Fruit fly (Drosophila melanogaster) whole organism, embryonic: Measurements from ENCODE around the gene Vlet.

Experiments
- Asciz ChIP-seq: fragments of 200-800 bp; sonication (Bioruptor generic); optimal IDR thresholded peaks from 2 replicates; lab custom pipeline; 2017; ENCODE audit warnings: missing biosample characterization, mild to moderate bottlenecking, missing genetic modification characterization, missing genetic modification reagents
- BEAF-32 ChIP-seq: fragments of 200-800 bp; sonication (Bioruptor generic); optimal IDR thresholded peaks from 3 replicates; lab custom pipeline; 2017; ENCODE audit warnings: missing biosample characterization, missing genetic modification characterization, mild to moderate bottlenecking, moderate library complexity, missing genetic modification reagents
- Bdp1 ChIP-seq: fragments of 200-800 bp; sonication (Bioruptor generic); optimal IDR thresholded peaks from 3 replicates; lab custom pipeline; 2016; ENCODE audit warnings: missing biosample characterization, missing genetic modification characterization
- CG10366 ChIP-seq: fragments of 200-800 bp; sonication (Bioruptor generic); IDR thresholded peaks from 2 replicates; pipeline ENCODE4 v1.3.6; 2022; ENCODE audit warnings: missing biosample characterization, missing genetic modification characterization
- CG11695 ChIP-seq: fragments of 200-800 bp; sonication (Bioruptor generic); IDR thresholded peaks from 3 replicates; pipeline ENCODE4 v1.3.6; 2022; ENCODE audit warnings: missing biosample characterization, missing genetic modification characterization
- CG11723 ChIP-seq: fragments of 200-800 bp; sonication (Bioruptor generic); optimal IDR thresholded peaks from 2 replicates; lab custom pipeline; 2017; ENCODE audit warnings: missing biosample characterization, mild to moderate bottlenecking, missing genetic modification characterization
- CG12071 ChIP-seq: fragments of 200-800 bp; sonication (Bioruptor generic); optimal IDR thresholded peaks from 3 replicates; lab custom pipeline; 2018; ENCODE audit warnings: missing biosample characterization, mild to moderate bottlenecking, missing genetic modification characterization
- CG12236 ChIP-seq: fragments of 200-800 bp; sonication (Bioruptor generic); optimal IDR thresholded peaks from 2 replicates; lab custom pipeline; 2016; ENCODE audit warnings: missing biosample characterization, missing genetic modification characterization
- CG13123 ChIP-seq: fragments of 200-800 bp; sonication (Bioruptor generic); optimal IDR thresholded peaks from 2 replicates; lab custom pipeline; 2016; ENCODE audit warnings: missing biosample characterization, missing genetic modification characterization
- CG14441 ChIP-seq: fragments of 200-800 bp; sonication (Bioruptor generic); IDR thresholded peaks from 2 replicates; pipeline ENCODE4 v1.3.6; 2022; ENCODE audit warnings: missing biosample characterization, missing genetic modification characterization
- CG14710 ChIP-seq: fragments of 200-800 bp; sonication (Bioruptor generic); optimal IDR thresholded peaks from 3 replicates; lab custom pipeline; 2019; ENCODE audit warnings: missing biosample characterization, mild to moderate bottlenecking, missing genetic modification characterization, moderate library complexity
- CG14965 ChIP-seq: fragments of 200-800 bp; sonication (Bioruptor generic); optimal IDR thresholded peaks from 2 replicates; lab custom pipeline; 2016; ENCODE audit warnings: missing biosample characterization, missing genetic modification characterization, borderline replicate concordance
- CG17802 ChIP-seq: fragments of 200-800 bp; sonication (Bioruptor generic); optimal IDR thresholded peaks from 2 replicates; lab custom pipeline; 2018; ENCODE audit warnings: missing biosample characterization, mild to moderate bottlenecking, missing genetic modification characterization, moderate library complexity
- CG18599 ChIP-seq: fragments of 200-800 bp; sonication (Bioruptor generic); optimal IDR thresholded peaks from 3 replicates; lab custom pipeline; 2017; ENCODE audit warnings: missing biosample characterization, missing genetic modification characterization, mild to moderate bottlenecking, moderate library complexity, missing genetic modification reagents
- CG4360 ChIP-seq: fragments of 200-800 bp; sonication (Bioruptor generic); IDR thresholded peaks from 2 replicates; pipeline ENCODE4 v1.3.6; 2022; ENCODE audit warnings: missing biosample characterization, missing genetic modification characterization
- CG4707 ChIP-seq: fragments of 200-800 bp; sonication (Bioruptor generic); optimal IDR thresholded peaks from 2 replicates; lab custom pipeline; 2018; ENCODE audit warnings: missing biosample characterization, mild to moderate bottlenecking, missing genetic modification characterization, moderate library complexity
- CG6765 ChIP-seq: fragments of 200-800 bp; sonication (Bioruptor generic); optimal IDR thresholded peaks from 3 replicates; lab custom pipeline; 2017; ENCODE audit warnings: missing biosample characterization, mild to moderate bottlenecking, missing genetic modification characterization
- CG8388 ChIP-seq: fragments of 200-800 bp; sonication (Bioruptor generic); optimal IDR thresholded peaks from 2 replicates; lab custom pipeline; 2019; ENCODE audit warnings: missing biosample characterization, mild to moderate bottlenecking, missing genetic modification characterization, moderate library complexity
- CG9609 ChIP-seq: fragments of 200-800 bp; sonication (Bioruptor generic); optimal IDR thresholded peaks from 3 replicates; lab custom pipeline; 2016; ENCODE audit warnings: missing biosample characterization, missing genetic modification characterization
- Ets65A ChIP-seq: fragments of 200-800 bp; sonication (Bioruptor generic); peaks from one replicate; lab custom pipeline; 2016; ENCODE audit warnings: missing biosample characterization, missing genetic modification characterization
- Hmx ChIP-seq: fragments of 200-800 bp; sonication (Bioruptor generic); optimal IDR thresholded peaks from 2 replicates; lab custom pipeline; 2016; ENCODE audit warnings: missing biosample characterization, missing genetic modification characterization
- Hr39 ChIP-seq: fragments of >200 bp; optimal IDR thresholded peaks from 2 replicates; lab custom pipeline; 2017
- Hr51 ChIP-seq, 2 experiments: fragments of 200-800 bp; sonication (Bioruptor generic); optimal IDR thresholded peaks; 2 replicates in 1 of 2; 3 replicates in 1 of 2; lab custom pipeline; 2016 to 2018; ENCODE audit warnings: missing biosample characterization in 2 of 2, missing genetic modification characterization in 2 of 2, mild to moderate bottlenecking in 1 of 2, moderate library complexity in 1 of 2
- MESR4 ChIP-seq: fragments of 200-800 bp; sonication (Bioruptor generic); optimal IDR thresholded peaks from 2 replicates; lab custom pipeline; 2018; ENCODE audit warnings: missing biosample characterization, mild to moderate bottlenecking, missing genetic modification characterization, moderate library complexity
- Meics ChIP-seq: fragments of 200-800 bp; sonication (Bioruptor generic); optimal IDR thresholded peaks from 2 replicates; lab custom pipeline; 2017; ENCODE audit warnings: missing biosample characterization, mild to moderate bottlenecking, missing genetic modification characterization
- NK7.1 ChIP-seq: fragments of 200-800 bp; sonication (Bioruptor generic); optimal IDR thresholded peaks from 3 replicates; lab custom pipeline; 2016; ENCODE audit warnings: missing biosample characterization, missing genetic modification characterization
- Neu2 ChIP-seq: fragments of 200-800 bp; sonication (Bioruptor generic); optimal IDR thresholded peaks from 3 replicates; lab custom pipeline; 2016; ENCODE audit warnings: missing biosample characterization, missing genetic modification characterization, borderline replicate concordance
- Nf-YC ChIP-seq: fragments of 200-800 bp; optimal IDR thresholded peaks from 3 replicates; lab custom pipeline; 2019; ENCODE audit warnings: missing biosample characterization, mild to moderate bottlenecking, missing genetic modification characterization, moderate library complexity
- NfI ChIP-seq: fragments of 200-800 bp; sonication (Bioruptor generic); optimal IDR thresholded peaks from 3 replicates; lab custom pipeline; 2018; ENCODE audit warnings: missing biosample characterization, mild to moderate bottlenecking, missing genetic modification characterization, moderate library complexity
- Six4 ChIP-seq: fragments of 200-800 bp; sonication (Bioruptor generic); optimal IDR thresholded peaks from 2 replicates; lab custom pipeline; 2016; ENCODE audit warnings: missing biosample characterization, missing genetic modification characterization
- Stat92E ChIP-seq, 3 experiments: fragments of >200 bp in 2 of 3; fragments of 200-800 bp in 1 of 3; sonication (Bioruptor generic) in 1 of 3; optimal IDR thresholded peaks; 2 replicates each; lab custom pipeline; 2017 to 2019; ENCODE audit warnings: missing biosample characterization in 3 of 3, missing genetic modification characterization in 3 of 3, mild to moderate bottlenecking in 1 of 3, moderate library complexity in 1 of 3
- Taf1 ChIP-seq: fragments of 200-800 bp; sonication (Bioruptor generic); IDR thresholded peaks from 2 replicates; pipeline ENCODE4 v1.3.6; 2022; ENCODE audit warnings: missing biosample characterization, missing genetic modification characterization
- Tbp ChIP-seq: fragments of >200 bp; optimal IDR thresholded peaks from 2 replicates; lab custom pipeline; 2018; ENCODE audit warnings: missing biosample characterization, missing genetic modification characterization
- ab ChIP-seq: fragments of 200-800 bp; sonication (Bioruptor generic); optimal IDR thresholded peaks from 2 replicates; lab custom pipeline; 2016; ENCODE audit warnings: missing biosample characterization, missing genetic modification characterization
- bsh ChIP-seq, 2 experiments: fragments of 200-800 bp; sonication (Bioruptor generic); optimal IDR thresholded peaks; 2 replicates each; lab custom pipeline; 2017 to 2018; ENCODE audit warnings: mild to moderate bottlenecking in 2 of 2, missing biosample characterization in 2 of 2, missing genetic modification characterization in 2 of 2, moderate library complexity in 1 of 2
- chif ChIP-seq, 2 experiments: fragments of 200-800 bp; sonication (Bioruptor generic); optimal IDR thresholded peaks; 3 replicates each; lab custom pipeline; 2016; ENCODE audit warnings: missing biosample characterization in 2 of 2, missing genetic modification characterization in 2 of 2
- crp ChIP-seq, 2 experiments: fragments of 200-800 bp; sonication (Bioruptor generic); optimal IDR thresholded peaks; 2 replicates in 1 of 2; 3 replicates in 1 of 2; lab custom pipeline; 2017; ENCODE audit warnings: missing biosample characterization in 2 of 2, missing genetic modification characterization in 2 of 2, mild to moderate bottlenecking in 1 of 2, moderate library complexity in 1 of 2
- disco-r ChIP-seq: fragments of 200-800 bp; sonication (Bioruptor generic); optimal IDR thresholded peaks from 2 replicates; lab custom pipeline; 2016; ENCODE audit warnings: missing biosample characterization, missing genetic modification characterization
- dmrt99B ChIP-seq: fragments of 200-800 bp; sonication (Bioruptor generic); optimal IDR thresholded peaks from 2 replicates; lab custom pipeline; 2018; ENCODE audit warnings: missing biosample characterization, mild to moderate bottlenecking, missing genetic modification characterization, moderate library complexity
- jing ChIP-seq: fragments of 200-800 bp; sonication (Bioruptor generic); optimal IDR thresholded peaks from 2 replicates; lab custom pipeline; 2018; ENCODE audit warnings: missing biosample characterization, mild to moderate bottlenecking, missing genetic modification characterization
- lilli ChIP-seq: fragments of 200-800 bp; sonication (Bioruptor generic); optimal IDR thresholded peaks from 3 replicates; lab custom pipeline; 2016; ENCODE audit warnings: missing biosample characterization, missing genetic modification characterization
- nau ChIP-seq: fragments of 200-800 bp; sonication (Bioruptor generic); optimal IDR thresholded peaks from 3 replicates; lab custom pipeline; 2017; ENCODE audit warnings: missing biosample characterization, mild to moderate bottlenecking, missing genetic modification characterization, missing genetic modification reagents
- nerfin-1 ChIP-seq: fragments of 200-800 bp; sonication (Bioruptor generic); optimal IDR thresholded peaks from 3 replicates; lab custom pipeline; 2019; ENCODE audit warnings: missing biosample characterization, mild to moderate bottlenecking, missing genetic modification characterization, moderate library complexity
- pho ChIP-seq: fragments of 200-800 bp; sonication (Bioruptor generic); optimal IDR thresholded peaks from 2 replicates; lab custom pipeline; 2016; ENCODE audit warnings: missing biosample characterization, missing genetic modification characterization
- sob ChIP-seq: fragments of 200-800 bp; sonication (Bioruptor generic); IDR thresholded peaks from 2 replicates; pipeline ENCODE4 v1.3.6; 2022; ENCODE audit warnings: missing biosample characterization, missing genetic modification characterization
- unpg ChIP-seq: fragments of 200-800 bp; sonication (Bioruptor generic); optimal IDR thresholded peaks from 3 replicates; lab custom pipeline; 2018; ENCODE audit warnings: missing biosample characterization, mild to moderate bottlenecking, missing genetic modification characterization, moderate library complexity
- yki ChIP-seq: fragments of >200 bp; optimal IDR thresholded peaks from 3 replicates; lab custom pipeline; 2018

Vlet gene

dm6 chrX:11681558-11682551 lies 3.5 kb upstream of the Vlet start (continued):
- TF ChIP-seq pho (GFP tag; lab: Kevin White, UChicago) (peak; percentile 71), chif (GFP tag; optimal IDR thresholded peaks at IDR 0.05; lab: Kevin White, UChicago) (peak; percentile 41 to 56), Tbp (GFP tag; lab: Kevin White, UChicago) (no peak), CG4707 (GFP tag; lab: Kevin White, UChicago) (no peak), jing (no peak), NfI (GFP tag; lab: Kevin White, UChicago) (peak; percentile 71), Ets65A (GFP tag; lab: Kevin White, UChicago) (peak; percentile 93), lilli (GFP tag; lab: Kevin White, UChicago) (peak; percentile 81), CG17802 (tag; lab: Kevin White, UChicago) (no peak), unpg (peak; percentile 48), dmrt99B (tag; lab: Kevin White, UChicago) (peak; percentile 71), disco-r (GFP tag; lab: Kevin White, UChicago) (no peak), CG18599 (GFP tag; lab: Kevin White, UChicago) (peak; percentile 71), CG14965 (GFP tag; lab: Kevin White, UChicago) (no peak), CG13123 (GFP tag; lab: Kevin White, UChicago) (peak; percentile 32), Neu2 (GFP tag; lab: Kevin White, UChicago) (no peak), Hr39 (lab: Kevin White, UChicago) (no peak), nerfin-1 (peak; percentile 30), Bdp1 (GFP tag; lab: Kevin White, UChicago) (no peak), CG10366 (GFP tag; lab: Robert Waterston, UW) (peak; percentile 39), Six4 (GFP tag; lab: Kevin White, UChicago) (no peak), bsh (GFP tag; optimal IDR thresholded peaks at IDR 0.05; lab: Kevin White, UChicago) (peak; percentile 52 to 62), Hr51 (GFP tag; optimal IDR thresholded peaks at IDR 0.05; lab: Kevin White, UChicago) (peak; percentile 24 to 59), CG6765 (GFP tag; lab: Kevin White, UChicago) (peak; percentile 1), CG11695 (GFP tag; lab: Robert Waterston, UW) (0 out of 3 replicates have a peak, but pooled peaks have one; percentile 28), CG14441 (peak; percentile 53; the same call in 1 of the 2 replicates), Hmx (GFP tag; lab: Kevin White, UChicago) (peak; percentile 32), sob (GFP tag; lab: Robert Waterston, UW) (peak; percentile 58), Taf1 (GFP tag; lab: Robert Waterston, UW) (no peak), NK7.1 (GFP tag; lab: Kevin White, UChicago) (peak; percentile 35), CG12071 (GFP tag; lab: Kevin White, UChicago) (peak; percentile 16), Nf-YC (tag; lab: Kevin White, UChicago) (peak; percentile 80), crp (GFP tag; optimal IDR thresholded peaks at IDR 0.05; lab: Kevin White, UChicago) (peak in 1 of 2 experiments; percentile 23), CG9609 (GFP tag; lab: Kevin White, UChicago) (peak; percentile 54), CG11723 (no peak), CG4360 (GFP tag; lab: Robert Waterston, UW) (peak; percentile 71; the same call in 1 of the 2 replicates), BEAF-32 (GFP tag; lab: Kevin White, UChicago) (peak; percentile 79), MESR4 (GFP tag; lab: Kevin White, UChicago) (peak; percentile 34), Asciz (peak; percentile 39), CG8388 (GFP tag; lab: Kevin White, UChicago) (peak; percentile 2), ab (GFP tag; lab: Kevin White, UChicago) (no peak), Meics (GFP tag; lab: Kevin White, UChicago) (peak; percentile 65), nau (peak; percentile 55), yki (peak; percentile 14), CG12236 (peak; percentile 34), CG14710 (tag; lab: Kevin White, UChicago) (peak; percentile 66), Stat92E (GFP tag; optimal IDR thresholded peaks at IDR 0.05; lab: Kevin White, UChicago) (peak in 1 of 3 experiments; percentile 35)
